Fruit fly (Drosophila melanogaster) whole organism, prepupa: ENCODE results near the gene wake.

Experiments used
- Blimp-1 ChIP-seq: fragments of 200-800 bp; sonication (Bioruptor generic); optimal IDR thresholded peaks from 3 replicates; lab custom pipeline; 2017; ENCODE audit warnings: missing biosample characterization, missing genetic modification characterization, mild to moderate bottlenecking, moderate library complexity, missing genetic modification reagents
- CG10631 ChIP-seq: fragments of 200-800 bp; sonication (Bioruptor generic); optimal IDR thresholded peaks from 2 replicates; lab custom pipeline; 2016; ENCODE audit warnings: missing biosample characterization, missing genetic modification characterization
- CG10669 ChIP-seq: fragments of 200-800 bp; sonication (Bioruptor generic); optimal IDR thresholded peaks from 3 replicates; lab custom pipeline; 2018; ENCODE audit warnings: missing biosample characterization, mild to moderate bottlenecking, missing genetic modification characterization, moderate library complexity
- CG11294 ChIP-seq: fragments of 200-800 bp; sonication (Bioruptor generic); IDR thresholded peaks from 2 replicates; pipeline ENCODE4 v1.3.6; 2022; ENCODE audit warnings: missing biosample characterization, missing genetic modification characterization
- CG11902 ChIP-seq: fragments of 200-800 bp; sonication (Bioruptor generic); optimal IDR thresholded peaks from 3 replicates; lab custom pipeline; 2016; ENCODE audit warnings: missing biosample characterization, missing genetic modification characterization
- CG15336 ChIP-seq: fragments of 200-800 bp; sonication (Bioruptor generic); IDR thresholded peaks from 2 replicates; pipeline ENCODE4 v1.3.6; 2022; ENCODE audit warnings: missing biosample characterization, missing genetic modification characterization
- CG1621 ChIP-seq: fragments of 200-800 bp; sonication (Bioruptor generic); optimal IDR thresholded peaks from 3 replicates; lab custom pipeline; 2018; ENCODE audit warnings: missing biosample characterization, mild to moderate bottlenecking, missing genetic modification characterization
- CG16779 ChIP-seq: fragments of 200-800 bp; sonication (Bioruptor generic); optimal IDR thresholded peaks from 3 replicates; lab custom pipeline; 2017; ENCODE audit warnings: missing biosample characterization, mild to moderate bottlenecking, missing genetic modification characterization
- CG3032 ChIP-seq: fragments of 200-800 bp; optimal IDR thresholded peaks from 2 replicates; lab custom pipeline; 2019; ENCODE audit warnings: missing biosample characterization, mild to moderate bottlenecking, missing genetic modification characterization, moderate library complexity
- CG31627 ChIP-seq: fragments of 200-800 bp; sonication (Bioruptor generic); optimal IDR thresholded peaks from 3 replicates; lab custom pipeline; 2016; ENCODE audit warnings: missing biosample characterization, missing genetic modification characterization
- CG32006 ChIP-seq: fragments of 200-800 bp; sonication (Bioruptor generic); optimal IDR thresholded peaks from 3 replicates; lab custom pipeline; 2017; ENCODE audit warnings: missing biosample characterization, mild to moderate bottlenecking, missing genetic modification characterization
- CG34406 ChIP-seq: fragments of 200-800 bp; sonication (Bioruptor generic); optimal IDR thresholded peaks from 3 replicates; lab custom pipeline; 2016; ENCODE audit warnings: missing biosample characterization, missing genetic modification characterization
- CG3919 ChIP-seq: fragments of 200-800 bp; sonication (Bioruptor generic); optimal IDR thresholded peaks from 3 replicates; lab custom pipeline; 2016; ENCODE audit warnings: missing biosample characterization, missing genetic modification characterization
- CG4318 ChIP-seq: fragments of 200-800 bp; sonication (Bioruptor generic); optimal IDR thresholded peaks from 3 replicates; lab custom pipeline; 2017; ENCODE audit warnings: missing biosample characterization, mild to moderate bottlenecking, missing genetic modification characterization
- CG6163 ChIP-seq: fragments of 200-800 bp; sonication (Bioruptor generic); IDR thresholded peaks from 3 replicates; pipeline ENCODE4 v1.3.6; 2022; ENCODE audit warnings: missing biosample characterization, missing genetic modification characterization
- CG6792 ChIP-seq: fragments of 200-800 bp; sonication (Bioruptor generic); optimal IDR thresholded peaks from 3 replicates; lab custom pipeline; 2016; ENCODE audit warnings: missing biosample characterization, missing genetic modification characterization
- CG6808 ChIP-seq: fragments of 200-800 bp; sonication (Bioruptor generic); optimal IDR thresholded peaks from 3 replicates; lab custom pipeline; 2017; ENCODE audit warnings: missing biosample characterization, missing genetic modification characterization, mild to moderate bottlenecking, moderate library complexity, missing genetic modification reagents
- CG6854 ChIP-seq: fragments of 200-800 bp; sonication (Bioruptor generic); optimal IDR thresholded peaks from 2 replicates; lab custom pipeline; 2017; ENCODE audit warnings: missing biosample characterization, mild to moderate bottlenecking, missing genetic modification characterization
- CG8119 ChIP-seq: fragments of 200-800 bp; sonication (Bioruptor generic); IDR thresholded peaks from 3 replicates; pipeline ENCODE4 v1.3.6; 2022; ENCODE audit warnings: missing biosample characterization, missing genetic modification characterization
- CG8319 ChIP-seq: fragments of 200-800 bp; sonication (Bioruptor generic); optimal IDR thresholded peaks from 3 replicates; lab custom pipeline; 2016; ENCODE audit warnings: missing biosample characterization, missing genetic modification characterization
- CG8632 ChIP-seq: fragments of 200-800 bp; sonication (Bioruptor generic); optimal IDR thresholded peaks from 3 replicates; lab custom pipeline; 2016; ENCODE audit warnings: missing biosample characterization, missing genetic modification characterization
- CG9139 ChIP-seq: fragments of 200-800 bp; sonication (Bioruptor generic); optimal IDR thresholded peaks from 3 replicates; lab custom pipeline; 2017; ENCODE audit warnings: missing biosample characterization, mild to moderate bottlenecking, missing genetic modification characterization
- Eip75B ChIP-seq: fragments of 200-800 bp; sonication (Bioruptor generic); optimal IDR thresholded peaks from 3 replicates; lab custom pipeline; 2016; ENCODE audit warnings: missing biosample characterization, missing genetic modification characterization
- Eip78C ChIP-seq: fragments of 200-800 bp; sonication (Bioruptor generic); peaks from one replicate; lab custom pipeline; 2016; ENCODE audit warnings: missing biosample characterization, missing genetic modification characterization
- Eip93F ChIP-seq: fragments of 200-800 bp; sonication (Bioruptor generic); optimal IDR thresholded peaks from 2 replicates; lab custom pipeline; 2016; ENCODE audit warnings: missing biosample characterization, mild to moderate bottlenecking, missing genetic modification characterization
- Ets21C ChIP-seq: fragments of 200-800 bp; sonication (Bioruptor generic); optimal IDR thresholded peaks from 3 replicates; lab custom pipeline; 2016; ENCODE audit warnings: missing biosample characterization, missing genetic modification characterization
- Hr38 ChIP-seq: sonication (Bioruptor generic); optimal IDR thresholded peaks from 2 replicates; lab custom pipeline; 2016; ENCODE audit warnings: missing biosample characterization, missing genetic modification characterization
- Hr39 ChIP-seq: fragments of 200-800 bp; sonication (Bioruptor generic); optimal IDR thresholded peaks from 2 replicates; lab custom pipeline; 2016; ENCODE audit warnings: missing biosample characterization, missing genetic modification characterization
- Hr4 ChIP-seq: fragments of 200-800 bp; sonication (Bioruptor generic); optimal IDR thresholded peaks from 3 replicates; lab custom pipeline; 2016; ENCODE audit warnings: missing biosample characterization, missing genetic modification characterization
- Lpt ChIP-seq: fragments of 200-800 bp; sonication (Bioruptor generic); optimal IDR thresholded peaks from 3 replicates; lab custom pipeline; 2016; ENCODE audit warnings: missing biosample characterization, missing genetic modification characterization
- Met ChIP-seq: fragments of 200-800 bp; sonication (Bioruptor generic); optimal IDR thresholded peaks from 3 replicates; lab custom pipeline; 2016; ENCODE audit warnings: missing biosample characterization, missing genetic modification characterization
- Smox ChIP-seq: fragments of 200-800 bp; sonication (Bioruptor generic); optimal IDR thresholded peaks from 3 replicates; lab custom pipeline; 2016; ENCODE audit warnings: missing biosample characterization, missing genetic modification characterization
- Sox102F ChIP-seq: fragments of 200-800 bp; sonication (Bioruptor generic); optimal IDR thresholded peaks from 2 replicates; lab custom pipeline; 2016; ENCODE audit warnings: missing biosample characterization, mild to moderate bottlenecking, missing genetic modification characterization
- Sox14 ChIP-seq: fragments of 200-800 bp; sonication (Bioruptor generic); optimal IDR thresholded peaks from 3 replicates; lab custom pipeline; 2016; ENCODE audit warnings: missing biosample characterization, missing genetic modification characterization
- Sox15 ChIP-seq: fragments of 200-800 bp; sonication (Bioruptor generic); optimal IDR thresholded peaks from 3 replicates; lab custom pipeline; 2016; ENCODE audit warnings: missing biosample characterization, missing genetic modification characterization
- achi ChIP-seq: fragments of 200-800 bp; sonication (Bioruptor generic); optimal IDR thresholded peaks from 3 replicates; lab custom pipeline; 2016; ENCODE audit warnings: missing biosample characterization, missing genetic modification characterization
- acj6 ChIP-seq: fragments of 200-800 bp; sonication (Bioruptor generic); optimal IDR thresholded peaks from 3 replicates; lab custom pipeline; 2016; ENCODE audit warnings: missing biosample characterization, missing genetic modification characterization
- dac ChIP-seq: fragments of 200-800 bp; sonication (Bioruptor generic); optimal IDR thresholded peaks from 2 replicates; lab custom pipeline; 2017; ENCODE audit warnings: missing biosample characterization, mild to moderate bottlenecking, missing genetic modification characterization
- dsx ChIP-seq: fragments of 200-800 bp; optimal IDR thresholded peaks from 3 replicates; lab custom pipeline; 2019; ENCODE audit warnings: missing biosample characterization, mild to moderate bottlenecking, missing genetic modification characterization, moderate library complexity; ENCODE audit not compliant: poor library complexity, severe bottlenecking
- eg ChIP-seq: fragments of 200-800 bp; sonication (Bioruptor generic); IDR thresholded peaks from 3 replicates; pipeline ENCODE4 v1.3.6; 2022; ENCODE audit warnings: missing biosample characterization, missing genetic modification characterization
- esn ChIP-seq: fragments of 200-800 bp; sonication (Bioruptor generic); optimal IDR thresholded peaks from 2 replicates; lab custom pipeline; 2016; ENCODE audit warnings: missing biosample characterization, mild to moderate bottlenecking, missing genetic modification characterization, moderate library complexity
- fd59A ChIP-seq: fragments of 200-800 bp; sonication (Bioruptor generic); optimal IDR thresholded peaks from 2 replicates; lab custom pipeline; 2017; ENCODE audit warnings: missing biosample characterization, mild to moderate bottlenecking, missing genetic modification characterization, missing genetic modification reagents
- fd85E ChIP-seq: fragments of 200-800 bp; sonication (Bioruptor generic); optimal IDR thresholded peaks from 3 replicates; lab custom pipeline; 2016; ENCODE audit warnings: missing biosample characterization, missing genetic modification characterization
- fkh ChIP-seq: fragments of 200-800 bp; sonication (Bioruptor generic); optimal IDR thresholded peaks from 3 replicates; lab custom pipeline; 2017; ENCODE audit warnings: missing biosample characterization, mild to moderate bottlenecking, missing genetic modification characterization, moderate library complexity
- lz ChIP-seq: fragments of 200-800 bp; sonication (Bioruptor generic); optimal IDR thresholded peaks from 3 replicates; lab custom pipeline; 2016; ENCODE audit warnings: missing biosample characterization, missing genetic modification characterization
- net ChIP-seq: fragments of 200-800 bp; sonication (Bioruptor generic); optimal IDR thresholded peaks from 3 replicates; lab custom pipeline; 2016; ENCODE audit warnings: missing biosample characterization, missing genetic modification characterization
- pdm3 ChIP-seq: fragments of 200-800 bp; sonication (Bioruptor generic); optimal IDR thresholded peaks from 3 replicates; lab custom pipeline; 2016; ENCODE audit warnings: missing biosample characterization, missing genetic modification characterization
- salr ChIP-seq, 2 experiments: fragments of 200-800 bp; sonication (Bioruptor generic); optimal IDR thresholded peaks; 3 replicates each; lab custom pipeline; 2016 to 2018; ENCODE audit warnings: missing biosample characterization in 2 of 2, missing genetic modification characterization in 2 of 2, mild to moderate bottlenecking in 1 of 2
- ss ChIP-seq, 2 experiments: fragments of 200-800 bp; sonication (Bioruptor generic); optimal IDR thresholded peaks; 2 replicates in 1 of 2; 3 replicates in 1 of 2; lab custom pipeline; 2017 to 2018; ENCODE audit warnings: mild to moderate bottlenecking in 2 of 2, missing biosample characterization in 2 of 2, missing genetic modification characterization in 2 of 2, moderate library complexity in 1 of 2
- topi ChIP-seq: fragments of 200-800 bp; sonication (Bioruptor generic); optimal IDR thresholded peaks from 3 replicates; lab custom pipeline; 2016; ENCODE audit warnings: missing biosample characterization, missing genetic modification characterization
- vri ChIP-seq: fragments of 200-800 bp; sonication (Bioruptor generic); optimal IDR thresholded peaks from 3 replicates; lab custom pipeline; 2016; ENCODE audit warnings: missing biosample characterization, mild to moderate bottlenecking, missing genetic modification characterization

wake gene

DNA sequence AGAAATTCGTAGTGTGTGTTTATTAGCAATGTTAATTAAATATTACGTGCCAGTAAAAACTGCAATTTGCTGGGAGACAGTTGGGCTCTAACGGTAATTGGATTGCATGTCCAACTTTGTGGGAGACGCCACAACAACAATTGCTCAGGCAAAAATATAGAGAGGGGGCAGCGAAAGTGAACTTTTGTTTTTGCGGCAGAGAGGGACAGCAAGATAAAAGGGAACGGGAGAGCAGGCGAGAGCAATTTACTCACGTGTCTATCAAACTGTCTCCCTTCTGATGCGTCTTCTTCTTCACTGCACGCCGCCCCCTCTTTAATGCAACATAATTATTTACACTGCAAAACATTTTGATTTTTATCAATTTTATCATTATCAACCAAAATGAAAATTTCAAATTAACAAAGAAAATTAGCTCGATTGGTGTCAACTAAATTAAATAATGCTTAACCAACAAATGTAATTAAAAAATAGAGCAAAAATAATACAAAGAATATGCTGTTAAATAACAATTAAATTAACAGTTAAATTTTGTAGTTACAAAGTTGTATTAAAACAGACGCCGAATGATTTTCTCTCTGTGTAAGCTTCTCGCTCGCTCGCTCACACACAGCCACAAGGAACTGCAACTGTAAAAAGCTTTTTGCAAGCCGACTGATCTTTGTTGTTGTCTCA lies 27.8 kb downstream of the wake start:
- TF ChIP-seq CG8119 (GFP tag; lab: Robert Waterston, UW) (peak; percentile 96), CG8632 (peak; percentile 92), dsx (GFP tag; lab: Kevin White, UChicago) (peak; percentile 97), CG15336 (GFP tag; lab: Robert Waterston, UW) (peak; percentile 95), vri (GFP tag; lab: Kevin White, UChicago) (peak; percentile 73), esn (GFP tag; lab: Kevin White, UChicago) (peak; percentile 95), Sox14 (GFP tag; lab: Kevin White, UChicago) (peak; percentile 96), CG10631 (GFP tag; lab: Kevin White, UChicago) (peak; percentile 92), CG34406 (GFP tag; lab: Kevin White, UChicago) (peak; percentile 95), CG32006 (GFP tag; lab: Kevin White, UChicago) (peak; percentile 97), CG8319 (GFP tag; lab: Kevin White, UChicago) (peak; percentile 94), topi (GFP tag; lab: Kevin White, UChicago) (peak; percentile 96), CG1621 (peak; percentile 79), CG3032 (tag; lab: Kevin White, UChicago) (peak; percentile 97), Lpt (GFP tag; lab: Kevin White, UChicago) (peak; percentile 95), Smox (GFP tag; lab: Kevin White, UChicago) (peak; percentile 95), CG6808 (GFP tag; lab: Kevin White, UChicago) (peak; percentile 97), Sox102F (GFP tag; lab: Kevin White, UChicago) (peak; percentile 90), CG31627 (GFP tag; lab: Kevin White, UChicago) (peak; percentile 95), achi (GFP tag; lab: Kevin White, UChicago) (peak; percentile 93), Hr38 (GFP tag; lab: Kevin White, UChicago) (no peak), CG6854 (peak; percentile 65), Eip93F (GFP tag; lab: Kevin White, UChicago) (no peak), pdm3 (peak; percentile 97), CG10669 (GFP tag; lab: Kevin White, UChicago) (peak; percentile 93), Eip75B (GFP tag; lab: Kevin White, UChicago) (peak; percentile 92), Ets21C (peak; percentile 87), fd85E (GFP tag; lab: Kevin White, UChicago) (peak; percentile 76), Eip78C (GFP tag; lab: Kevin White, UChicago) (peak; percentile 99), CG3919 (GFP tag; lab: Kevin White, UChicago) (peak; percentile 97), CG11294 (GFP tag; lab: Robert Waterston, UW) (peak; percentile 88), fd59A (GFP tag; lab: Kevin White, UChicago) (peak; percentile 93), Blimp-1 (GFP tag; lab: Kevin White, UChicago) (peak; percentile 97), acj6 (GFP tag; lab: Kevin White, UChicago) (peak; percentile 94), Met (GFP tag; lab: Kevin White, UChicago) (peak; percentile 95), fkh (GFP tag; lab: Kevin White, UChicago) (peak; percentile 1), eg (GFP tag; lab: Robert Waterston, UW) (peak; percentile 93), CG6163 (GFP tag; lab: Robert Waterston, UW) (peak; percentile 93), Hr39 (GFP tag; lab: Kevin White, UChicago) (peak; percentile 95), net (GFP tag; lab: Kevin White, UChicago) (peak; percentile 93), CG11902 (GFP tag; lab: Kevin White, UChicago) (peak; percentile 89), CG9139 (GFP tag; lab: Kevin White, UChicago) (peak; percentile 91), CG4318 (GFP tag; lab: Kevin White, UChicago) (peak; percentile 91), dac (GFP tag; lab: Kevin White, UChicago) (peak; percentile 77), Sox15 (peak; percentile 92), Hr4 (GFP tag; lab: Kevin White, UChicago) (peak; percentile 95), salr (GFP tag; optimal IDR thresholded peaks at IDR 0.05; lab: Kevin White, UChicago) (peak; percentile 82 to 97), CG6792 (peak; percentile 89), ss (GFP tag; optimal IDR thresholded peaks at IDR 0.05; lab: Kevin White, UChicago) (peak; percentile 91 to 96), lz (peak; percentile 93), CG16779 (tag; lab: Kevin White, UChicago) (peak; percentile 79)
